Worm (Caenorhabditis elegans) whole organism, L1 larva: ENCODE data around the gene Y77E11A.8.

Source experiments
- C04F5.9 ChIP-seq: sonication (generic microtip); optimal IDR thresholded peaks from 2 replicates; lab custom pipeline; 2016; ENCODE audit warnings: missing genetic modification characterization, missing compliant biosample characterization
- Y116A8C.19 ChIP-seq: sonication (generic microtip); optimal IDR thresholded peaks from 2 replicates; lab custom pipeline; 2016; ENCODE audit warnings: missing compliant biosample characterization, missing genetic modification characterization, borderline replicate concordance
- alr-1 ChIP-seq: fragments of 200-800 bp; sonication (Bioruptor generic); optimal IDR thresholded peaks from 2 replicates; lab custom pipeline; 2018; ENCODE audit warnings: borderline replicate concordance, mild to moderate bottlenecking, missing genetic modification characterization, missing compliant biosample characterization
- ama-1 ChIP-seq: fragments of 150-350 bp; optimal IDR thresholded peaks from 2 replicates; lab custom pipeline; 2014
- ceh-8 ChIP-seq: fragments of 200-800 bp; sonication (Bioruptor generic); optimal IDR thresholded peaks from 2 replicates; lab custom pipeline; 2018; ENCODE audit warnings: mild to moderate bottlenecking, missing genetic modification characterization, moderate library complexity, missing compliant biosample characterization
- ceh-82 ChIP-seq, 3 experiments: fragments of 150-350 bp in 1 of 3; sonication (generic microtip) in 2 of 3; optimal IDR thresholded peaks; 2 replicates each; lab custom pipeline; 2014 to 2017; ENCODE audit warnings: missing biosample characterization in 3 of 3, missing genetic modification characterization in 3 of 3
- ceh-88 ChIP-seq: fragments of 200-800 bp; sonication (Bioruptor generic); IDR thresholded peaks from 2 replicates; pipeline ENCODE4 v1.3.6; 2022; ENCODE audit warnings: missing genetic modification characterization, missing compliant biosample characterization
- ces-1 ChIP-seq: fragments of 150-350 bp; optimal IDR thresholded peaks from 2 replicates; lab custom pipeline; 2014; ENCODE audit warnings: missing biosample characterization, missing genetic modification reagents, missing genetic modification characterization
- dsc-1 ChIP-seq: sonication (generic microtip); optimal IDR thresholded peaks from 2 replicates; lab custom pipeline; 2016; ENCODE audit warnings: mild to moderate bottlenecking, missing genetic modification characterization, missing compliant biosample characterization
- egl-13 ChIP-seq: sonication (generic microtip); optimal IDR thresholded peaks from 2 replicates; lab custom pipeline; 2016; ENCODE audit warnings: missing genotype, missing genetic modification reagents, missing genetic modification characterization, missing compliant biosample characterization
- egl-27 ChIP-seq, 2 experiments: fragments of 150-350 bp in 1 of 2; sonication (generic microtip); optimal IDR thresholded peaks; 3 replicates each; lab custom pipeline; 2017 to 2018; ENCODE audit warnings: missing biosample characterization in 2 of 2, missing genetic modification characterization in 2 of 2, missing genetic modification reagents in 2 of 2
- elt-2 ChIP-seq: sonication (generic microtip); optimal IDR thresholded peaks from 2 replicates; lab custom pipeline; 2016; ENCODE audit warnings: missing genetic modification characterization, mild to moderate bottlenecking, inconsistent platforms, missing compliant biosample characterization, missing genetic modification reagents
- fkh-4 ChIP-seq: sonication (generic microtip); optimal IDR thresholded peaks from 2 replicates; lab custom pipeline; 2016; ENCODE audit warnings: missing compliant biosample characterization, missing genetic modification characterization, borderline replicate concordance
- grh-1 ChIP-seq: fragments of 200-800 bp; sonication (Bioruptor generic); IDR thresholded peaks from 2 replicates; pipeline ENCODE4 v1.3.6; 2022; ENCODE audit warnings: missing genetic modification reagents, missing genetic modification characterization, missing compliant biosample characterization
- hpl-2 ChIP-seq: fragments of 150-350 bp; optimal IDR thresholded peaks from 2 replicates; lab custom pipeline; 2014; ENCODE audit warnings: missing biosample characterization, missing genetic modification reagents, missing genetic modification characterization
- isw-1 ChIP-seq: fragments of 200-800 bp; sonication (Bioruptor generic); IDR thresholded peaks from 2 replicates; pipeline ENCODE4 v1.3.6; 2022; ENCODE audit warnings: missing genetic modification characterization, missing compliant biosample characterization
- jun-1 ChIP-seq: fragments of 150-350 bp; optimal IDR thresholded peaks from 2 replicates; lab custom pipeline; 2014; ENCODE audit warnings: missing biosample characterization, missing genetic modification reagents, missing genetic modification characterization
- lin-14 ChIP-seq: fragments of 200-800 bp; sonication (Bioruptor generic); optimal IDR thresholded peaks from 2 replicates; lab custom pipeline; 2018; ENCODE audit warnings: mild to moderate bottlenecking, missing genetic modification characterization, moderate library complexity, missing compliant biosample characterization
- lin-35 ChIP-seq, 2 experiments: fragments of 150-350 bp; optimal IDR thresholded peaks; 2 replicates each; lab custom pipeline; 2014; ENCODE audit warnings: missing biosample characterization in 2 of 2, missing genetic modification characterization in 2 of 2, missing genetic modification reagents in 2 of 2
- lin-39 ChIP-seq: fragments of 150-350 bp; optimal IDR thresholded peaks from 2 replicates; lab custom pipeline; 2014; ENCODE audit warnings: missing biosample characterization, missing genetic modification reagents, missing genetic modification characterization
- lir-3 ChIP-seq: sonication (generic microtip); optimal IDR thresholded peaks from 2 replicates; lab custom pipeline; 2016; ENCODE audit warnings: mild to moderate bottlenecking, missing genetic modification characterization, moderate library complexity, missing compliant biosample characterization; ENCODE audit not compliant: poor library complexity
- mab-9 ChIP-seq: fragments of 200-800 bp; sonication (Bioruptor generic); IDR thresholded peaks from 2 replicates; pipeline ENCODE4 v1.3.6; 2022; ENCODE audit warnings: missing genetic modification reagents, missing genetic modification characterization, missing compliant biosample characterization
- mdl-1 ChIP-seq, 2 experiments: fragments of 150-350 bp; optimal IDR thresholded peaks; 2 replicates each; lab custom pipeline; 2014 to 2017; ENCODE audit warnings: missing biosample characterization in 2 of 2, missing genetic modification characterization in 2 of 2, inconsistent platforms in 1 of 2
- nhr-12 ChIP-seq: sonication (generic microtip); optimal IDR thresholded peaks from 2 replicates; lab custom pipeline; 2017; ENCODE audit warnings: missing biosample characterization, missing genetic modification characterization
- nhr-19 ChIP-seq: fragments of 200-800 bp; sonication (Bioruptor generic); conservative IDR thresholded peaks from 2 replicates; pipeline ENCODE4 v1.3.6; 2022; ENCODE audit warnings: missing genetic modification characterization, missing compliant biosample characterization
- nhr-20 ChIP-seq: sonication (generic microtip); optimal IDR thresholded peaks from 2 replicates; lab custom pipeline; 2016; ENCODE audit warnings: mild to moderate bottlenecking, missing genetic modification characterization, missing compliant biosample characterization
- nhr-237 ChIP-seq: fragments of 150-350 bp; optimal IDR thresholded peaks from 2 replicates; lab custom pipeline; 2014; ENCODE audit warnings: missing biosample characterization, missing genetic modification characterization
- nhr-28 ChIP-seq: fragments of 150-350 bp; optimal IDR thresholded peaks from 2 replicates; lab custom pipeline; 2014; ENCODE audit warnings: missing biosample characterization, missing genetic modification characterization
- nhr-47 ChIP-seq: sonication (generic microtip); optimal IDR thresholded peaks from 2 replicates; lab custom pipeline; 2016; ENCODE audit warnings: mild to moderate bottlenecking, missing genetic modification characterization, moderate library complexity, missing compliant biosample characterization
- nhr-71 ChIP-seq: sonication (generic microtip); optimal IDR thresholded peaks from 2 replicates; lab custom pipeline; 2016; ENCODE audit warnings: mild to moderate bottlenecking, missing genetic modification characterization, moderate library complexity, missing compliant biosample characterization
- nhr-85 ChIP-seq: sonication (generic microtip); peaks from one replicate; lab custom pipeline; 2016; ENCODE audit warnings: missing genetic modification characterization, inconsistent platforms, missing compliant biosample characterization
- nhr-90 ChIP-seq: sonication (generic microtip); optimal IDR thresholded peaks from 2 replicates; lab custom pipeline; 2016; ENCODE audit warnings: mild to moderate bottlenecking, missing genetic modification characterization, missing compliant biosample characterization; ENCODE audit not compliant: poor library complexity
- pax-3 ChIP-seq: fragments of 200-800 bp; sonication (Bioruptor generic); optimal IDR thresholded peaks from 2 replicates; lab custom pipeline; 2018; ENCODE audit warnings: mild to moderate bottlenecking, missing genetic modification characterization, moderate library complexity, missing compliant biosample characterization
- pqm-1 ChIP-seq: sonication (generic microtip); optimal IDR thresholded peaks from 3 replicates; lab custom pipeline; 2017; ENCODE audit warnings: missing biosample characterization, missing genetic modification characterization
- skn-1 ChIP-seq: fragments of 150-350 bp; optimal IDR thresholded peaks from 2 replicates; lab custom pipeline; 2014; ENCODE audit warnings: missing biosample characterization, missing genetic modification characterization
- snu-23 ChIP-seq: sonication (generic microtip); optimal IDR thresholded peaks from 2 replicates; lab custom pipeline; 2016; ENCODE audit warnings: missing genetic modification characterization, missing compliant biosample characterization
- sptf-1 ChIP-seq: fragments of 150-350 bp; optimal IDR thresholded peaks from 2 replicates; lab custom pipeline; 2014; ENCODE audit warnings: missing biosample characterization, missing genetic modification characterization
- sup-37 ChIP-seq: fragments of 200-800 bp; sonication (Bioruptor generic); optimal IDR thresholded peaks from 2 replicates; lab custom pipeline; 2018; ENCODE audit warnings: mild to moderate bottlenecking, missing genetic modification characterization, missing compliant biosample characterization
- tbx-2 ChIP-seq: sonication (generic microtip); optimal IDR thresholded peaks from 2 replicates; lab custom pipeline; 2016; ENCODE audit warnings: missing genetic modification characterization, missing compliant biosample characterization
- tlp-1 ChIP-seq: fragments of 150-350 bp; optimal IDR thresholded peaks from 2 replicates; lab custom pipeline; 2014; ENCODE audit warnings: missing biosample characterization, missing genetic modification characterization
- unc-130 ChIP-seq: fragments of 150-350 bp; optimal IDR thresholded peaks from 2 replicates; lab custom pipeline; 2017; ENCODE audit warnings: missing biosample characterization, missing genetic modification characterization, inconsistent platforms
- unc-30 ChIP-seq: sonication (generic microtip); optimal IDR thresholded peaks from 2 replicates; lab custom pipeline; 2017; ENCODE audit warnings: missing biosample characterization, missing genetic modification characterization
- unc-86 ChIP-seq: sonication (generic microtip); optimal IDR thresholded peaks from 2 replicates; lab custom pipeline; 2016; ENCODE audit warnings: missing genetic modification characterization, missing compliant biosample characterization
- zag-1 ChIP-seq: fragments of 150-350 bp; optimal IDR thresholded peaks from 2 replicates; lab custom pipeline; 2014; ENCODE audit warnings: missing biosample characterization, missing genetic modification characterization
- zip-4 ChIP-seq: fragments of 200-800 bp; sonication (Bioruptor generic); optimal IDR thresholded peaks from 2 replicates; lab custom pipeline; 2018; ENCODE audit warnings: mild to moderate bottlenecking, missing genetic modification characterization, moderate library complexity, missing compliant biosample characterization
- ztf-4 ChIP-seq: fragments of 150-350 bp; optimal IDR thresholded peaks from 2 replicates; lab custom pipeline; 2014; ENCODE audit warnings: missing biosample characterization, missing genetic modification characterization

Y77E11A.8 gene

ce11 chrIV:1388079-1388478 lies 36.8 kb downstream of the Y77E11A.8 start (continued):
- no peak for TF ChIP-seq nhr-28 (tag; lab: Kevin White, UChicago)
- no peak for TF ChIP-seq Y116A8C.19 (tag; lab: Kevin White, UChicago)
- peak; percentile 77 for TF ChIP-seq nhr-90 (tag; lab: Kevin White, UChicago)
- no peak for TF ChIP-seq egl-27 (tag; optimal IDR thresholded peaks at IDR 0.05; lab: Kevin White, UChicago)
- no peak for TF ChIP-seq lin-39 (tag; lab: Kevin White, UChicago)
- no peak for TF ChIP-seq unc-86 (tag; lab: Kevin White, UChicago)
- TF ChIP-seq nhr-19 (GFP tag; lab: Robert Waterston, UW): peak; percentile 67
- TF ChIP-seq zip-4 (GFP tag; lab: Kevin White, UChicago): no peak
- TF ChIP-seq tbx-2 (tag; lab: Kevin White, UChicago): peak; percentile 45
- TF ChIP-seq nhr-237 (tag; lab: Kevin White, UChicago): no peak
- peak; percentile 24 for TF ChIP-seq skn-1 (tag; lab: Kevin White, UChicago)
- TF ChIP-seq lir-3 (tag; lab: Kevin White, UChicago): no peak
- no peak for TF ChIP-seq unc-130 (tag; lab: Kevin White, UChicago)
- peak; percentile 43 for TF ChIP-seq lin-14 (GFP tag; lab: Kevin White, UChicago)
- TF ChIP-seq egl-13: no peak
- no peak for TF ChIP-seq ama-1 (lab: Kevin White, UChicago)
- peak in 1 of 3 experiments; percentile 64 for TF ChIP-seq ceh-82 (tag; optimal IDR thresholded peaks at IDR 0.05; lab: Kevin White, UChicago)
- TF ChIP-seq elt-2 (tag; lab: Kevin White, UChicago): no peak
- TF ChIP-seq sup-37 (GFP tag; lab: Kevin White, UChicago): no peak
- TF ChIP-seq alr-1 (tag; lab: Kevin White, UChicago): no peak
- TF ChIP-seq nhr-71 (tag; lab: Kevin White, UChicago): peak; percentile 70
- no peak for TF ChIP-seq ces-1 (GFP tag; lab: Kevin White, UChicago)
- TF ChIP-seq jun-1 (tag; lab: Kevin White, UChicago): no peak
- no peak for TF ChIP-seq nhr-12
- no peak for TF ChIP-seq ceh-8 (GFP tag; lab: Kevin White, UChicago)
- TF ChIP-seq pqm-1 (tag; lab: Kevin White, UChicago): no peak
- TF ChIP-seq nhr-85: peak; percentile 83
- no peak for TF ChIP-seq zag-1 (tag; lab: Kevin White, UChicago)
- TF ChIP-seq sptf-1 (tag; lab: Kevin White, UChicago): no peak
- no peak for TF ChIP-seq ceh-88 (GFP tag; lab: Robert Waterston, UW)
- peak; percentile 62 for TF ChIP-seq nhr-47 (tag; lab: Kevin White, UChicago)
- peak in 1 of 2 experiments; percentile 45 for TF ChIP-seq mdl-1 (tag; optimal IDR thresholded peaks at IDR 0.05; lab: Kevin White, UChicago)
- TF ChIP-seq nhr-20 (tag; lab: Kevin White, UChicago): peak; percentile 58
- no peak for TF ChIP-seq fkh-4 (tag; lab: Kevin White, UChicago)
- peak; percentile 40 for TF ChIP-seq dsc-1 (tag; lab: Kevin White, UChicago)
- no peak for TF ChIP-seq mab-9
- TF ChIP-seq unc-30 (tag; lab: Kevin White, UChicago): no peak

- TF ChIP-seq grh-1 (GFP tag; lab: Robert Waterston, UW): no peak
- TF ChIP-seq isw-1 (GFP tag; lab: Robert Waterston, UW): no peak
- no peak for TF ChIP-seq ceh-88 (GFP tag; lab: Robert Waterston, UW)
- TF ChIP-seq tlp-1 (tag; lab: Kevin White, UChicago): no peak
- no peak for TF ChIP-seq snu-23
- TF ChIP-seq ama-1 (lab: Kevin White, UChicago): no peak
- TF ChIP-seq nhr-28 (tag; lab: Kevin White, UChicago): no peak
- no peak for TF ChIP-seq pax-3 (tag; lab: Kevin White, UChicago)
- TF ChIP-seq lin-35 (GFP tag; optimal IDR thresholded peaks at IDR 0.05; lab: Kevin White, UChicago): no peak
- TF ChIP-seq C04F5.9 (tag; lab: Kevin White, UChicago): no peak
- no peak for TF ChIP-seq ztf-4 (tag; lab: Kevin White, UChicago)
- TF ChIP-seq fkh-4 (tag; lab: Kevin White, UChicago): no peak
- TF ChIP-seq hpl-2 (GFP tag; lab: Kevin White, UChicago): no peak
- no peak for TF ChIP-seq tbx-2 (tag; lab: Kevin White, UChicago)
These were observed 38.9 kb downstream of the Y77E11A.8 start, which contains the start of gene nhr-41 for ce11 chrIV:1385915-1386314. TSS of gene nhr-41 (plus strand) at chrIV:1386215.
